Fruit fly (Drosophila melanogaster): ENCODE data around the gene Sec23.

DNA sequence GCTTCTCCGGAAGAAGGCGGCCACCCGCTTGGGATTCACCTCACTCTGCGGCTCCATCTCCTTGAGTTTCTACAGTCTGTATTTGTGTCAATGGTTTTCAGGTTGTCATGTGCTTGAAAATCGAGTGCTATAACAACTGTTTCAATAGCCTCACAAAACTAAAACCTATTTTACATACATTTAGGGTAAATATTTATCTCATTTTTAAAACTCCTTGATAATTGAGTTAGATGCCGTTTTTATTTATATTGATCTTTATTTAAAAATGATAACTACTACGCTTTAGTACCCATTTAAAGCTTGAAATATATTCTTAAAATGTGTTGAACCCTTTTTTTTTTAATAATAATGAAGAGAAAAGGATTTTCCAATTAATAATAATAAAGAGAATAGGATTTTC is 44.3 kb downstream of the Sec23 start, which contains the start of gene CG2104:
- TF ChIP-seq CrebA (GFP tag; optimal IDR thresholded peaks at IDR 0.05; ENCODE audit: borderline replicate concordance): no peak
- TF ChIP-seq pan (optimal IDR thresholded peaks at IDR 0.05): no peak
- no peak for TF ChIP-seq h (GFP tag; optimal IDR thresholded peaks at IDR 0.05)
- TF ChIP-seq Myc (optimal IDR thresholded peaks at IDR 0.05): no peak
- no peak for TF ChIP-seq Dfd (GFP tag; optimal IDR thresholded peaks at IDR 0.05)
- TF ChIP-seq dl (GFP tag; optimal IDR thresholded peaks at IDR 0.05; ENCODE audit: insufficient read depth in 1 of 2, partially characterized antibody in 2 of 2): no peak

All from whole organism, wandering third instar larva.